Fruit fly (Drosophila melanogaster) whole organism, embryonic: Measurements from ENCODE around the gene CG7896.

Experiments used
- Atf-2 ChIP-seq: fragments of 200-800 bp; sonication (Bioruptor generic); optimal IDR thresholded peaks from 2 replicates; lab custom pipeline; 2016; ENCODE audit warnings: missing biosample characterization, missing genetic modification characterization
- Bgb ChIP-seq: fragments of 200-800 bp; sonication (Bioruptor generic); IDR thresholded peaks from 2 replicates; pipeline ENCODE4 v1.3.6; 2022; ENCODE audit warnings: missing biosample characterization, missing genetic modification characterization; ENCODE audit not compliant: partially characterized antibody
- CG15011 ChIP-seq: fragments of 200-800 bp; sonication (Bioruptor generic); optimal IDR thresholded peaks from 3 replicates; lab custom pipeline; 2018; ENCODE audit warnings: missing biosample characterization, mild to moderate bottlenecking, missing genetic modification characterization
- CG17359 ChIP-seq: fragments of 200-800 bp; sonication (Bioruptor generic); optimal IDR thresholded peaks from 3 replicates; lab custom pipeline; 2018; ENCODE audit warnings: missing biosample characterization, mild to moderate bottlenecking, missing genetic modification characterization, moderate library complexity
- CG18619 ChIP-seq: fragments of 200-800 bp; sonication (Bioruptor generic); optimal IDR thresholded peaks from 3 replicates; lab custom pipeline; 2017; ENCODE audit warnings: missing biosample characterization, mild to moderate bottlenecking, missing genetic modification characterization
- CG31365 ChIP-seq: fragments of 200-800 bp; sonication (Bioruptor generic); optimal IDR thresholded peaks from 2 replicates; lab custom pipeline; 2018; ENCODE audit warnings: missing biosample characterization, mild to moderate bottlenecking, missing genetic modification characterization
- CG32532 ChIP-seq: fragments of 200-800 bp; sonication (Bioruptor generic); IDR thresholded peaks from 2 replicates; pipeline ENCODE4 v1.3.6; 2022; ENCODE audit warnings: missing biosample characterization, missing genetic modification characterization
- CG4617 ChIP-seq: fragments of 200-800 bp; sonication (Bioruptor generic); optimal IDR thresholded peaks from 3 replicates; lab custom pipeline; 2016; ENCODE audit warnings: missing biosample characterization, missing genetic modification characterization, borderline replicate concordance
- CG6175 ChIP-seq: fragments of 200-800 bp; sonication (Bioruptor generic); IDR thresholded peaks from 3 replicates; pipeline ENCODE4 v1.3.6; 2022; ENCODE audit warnings: missing biosample characterization, missing genetic modification characterization
- CG7372 ChIP-seq: fragments of 200-800 bp; sonication (Bioruptor generic); IDR thresholded peaks from 2 replicates; pipeline ENCODE4 v1.3.6; 2022; ENCODE audit warnings: missing biosample characterization, missing genetic modification characterization
- CG8388 ChIP-seq: fragments of 200-800 bp; sonication (Bioruptor generic); optimal IDR thresholded peaks from 2 replicates; lab custom pipeline; 2019; ENCODE audit warnings: missing biosample characterization, mild to moderate bottlenecking, missing genetic modification characterization, moderate library complexity
- CG9727 ChIP-seq: fragments of 200-800 bp; sonication (Bioruptor generic); optimal IDR thresholded peaks from 3 replicates; lab custom pipeline; 2017; ENCODE audit warnings: missing biosample characterization, mild to moderate bottlenecking, missing genetic modification characterization
- Dll ChIP-seq: fragments of 200-800 bp; sonication (Bioruptor generic); IDR thresholded peaks from 4 replicates; pipeline ENCODE4 v1.3.6; 2022; ENCODE audit warnings: missing biosample characterization, missing genetic modification characterization; ENCODE audit not compliant: partially characterized antibody
- Doc2 ChIP-seq: fragments of 200-800 bp; sonication (Bioruptor generic); IDR thresholded peaks from 2 replicates; pipeline ENCODE4 v1.3.6; 2022; ENCODE audit warnings: missing biosample characterization, missing genetic modification characterization
- E2f2 ChIP-seq: fragments of 200-800 bp; sonication (Bioruptor generic); IDR thresholded peaks from 2 replicates; pipeline ENCODE4 v1.3.6; 2022; ENCODE audit warnings: missing biosample characterization, missing genetic modification characterization
- Lhr ChIP-seq: fragments of 200-800 bp; sonication (Bioruptor generic); optimal IDR thresholded peaks from 3 replicates; lab custom pipeline; 2017; ENCODE audit warnings: mild to moderate bottlenecking, missing biosample characterization, missing genetic modification reagents, missing genetic modification characterization
- Med ChIP-seq: fragments of 200-800 bp; sonication (Bioruptor generic); peaks from one replicate; lab custom pipeline; 2016; ENCODE audit warnings: missing biosample characterization, missing genetic modification characterization, mild to moderate bottlenecking, inconsistent platforms, moderate library complexity
- Myb ChIP-seq: fragments of 200-800 bp; sonication (Bioruptor generic); optimal IDR thresholded peaks from 2 replicates; lab custom pipeline; 2016; ENCODE audit warnings: missing biosample characterization, missing genetic modification characterization
- Scr ChIP-seq: fragments of 200-800 bp; sonication (Bioruptor generic); IDR thresholded peaks from 2 replicates; pipeline ENCODE4 v1.3.6; 2022; ENCODE audit warnings: missing biosample characterization, missing genetic modification characterization; ENCODE audit not compliant: partially characterized antibody
- Six4 ChIP-seq: fragments of 200-800 bp; sonication (Bioruptor generic); optimal IDR thresholded peaks from 2 replicates; lab custom pipeline; 2016; ENCODE audit warnings: missing biosample characterization, missing genetic modification characterization
- Sox102F ChIP-seq: fragments of 200-800 bp; sonication (Bioruptor generic); optimal IDR thresholded peaks from 2 replicates; lab custom pipeline; 2018; ENCODE audit warnings: missing biosample characterization, mild to moderate bottlenecking, missing genetic modification characterization, moderate library complexity
- Sry-δ ChIP-seq: fragments of 200-800 bp; sonication (Bioruptor generic); optimal IDR thresholded peaks from 2 replicates; lab custom pipeline; 2016; ENCODE audit warnings: missing biosample characterization, missing genetic modification characterization
- Usf ChIP-seq: fragments of 200-800 bp; sonication (Bioruptor generic); optimal IDR thresholded peaks from 2 replicates; lab custom pipeline; 2017; ENCODE audit warnings: missing genotype, missing biosample characterization, missing genetic modification characterization
- ac ChIP-seq: fragments of 200-800 bp; sonication (Bioruptor generic); optimal IDR thresholded peaks from 3 replicates; lab custom pipeline; 2017; ENCODE audit warnings: missing biosample characterization, mild to moderate bottlenecking, missing genetic modification characterization
- ato ChIP-seq: fragments of 200-800 bp; sonication (Bioruptor generic); IDR thresholded peaks from 2 replicates; pipeline ENCODE4 v1.3.6; 2022; ENCODE audit warnings: missing biosample characterization, missing genetic modification characterization; ENCODE audit not compliant: partially characterized antibody
- bbx ChIP-seq: fragments of 200-800 bp; sonication (Bioruptor generic); IDR thresholded peaks from 2 replicates; pipeline ENCODE4 v1.3.6; 2022; ENCODE audit warnings: missing biosample characterization, missing genetic modification characterization; ENCODE audit not compliant: partially characterized antibody
- caup ChIP-seq: fragments of 200-800 bp; sonication (Bioruptor generic); optimal IDR thresholded peaks from 3 replicates; lab custom pipeline; 2017; ENCODE audit warnings: missing biosample characterization, mild to moderate bottlenecking, missing genetic modification characterization, moderate library complexity; ENCODE audit not compliant: severe bottlenecking
- ci ChIP-seq: fragments of 200-800 bp; sonication (Bioruptor generic); IDR thresholded peaks from 3 replicates; pipeline ENCODE4 v1.3.6; 2022; ENCODE audit warnings: missing biosample characterization, missing genetic modification characterization
- crp ChIP-seq, 2 experiments: fragments of 200-800 bp; sonication (Bioruptor generic); optimal IDR thresholded peaks; 2 replicates in 1 of 2; 3 replicates in 1 of 2; lab custom pipeline; 2017; ENCODE audit warnings: missing biosample characterization in 2 of 2, missing genetic modification characterization in 2 of 2, mild to moderate bottlenecking in 1 of 2, moderate library complexity in 1 of 2
- dm ChIP-seq: fragments of 200-800 bp; sonication (Bioruptor generic); optimal IDR thresholded peaks from 3 replicates; lab custom pipeline; 2016; ENCODE audit warnings: missing biosample characterization, missing genetic modification characterization
- dysf ChIP-seq: fragments of 200-800 bp; sonication (Bioruptor generic); IDR thresholded peaks from 3 replicates; pipeline ENCODE4 v1.3.6; 2022; ENCODE audit warnings: missing biosample characterization, missing genetic modification characterization
- esg ChIP-seq: fragments of 200-800 bp; sonication (Bioruptor generic); conservative IDR thresholded peaks from 2 replicates; pipeline ENCODE4 v1.3.6; 2022; ENCODE audit warnings: missing biosample characterization, missing genetic modification characterization
- ftz-f1 ChIP-seq: fragments of 200-800 bp; sonication (Bioruptor generic); optimal IDR thresholded peaks from 2 replicates; lab custom pipeline; 2016; ENCODE audit warnings: missing biosample characterization, missing genetic modification characterization
- gfzf ChIP-seq: fragments of 200-800 bp; sonication (Bioruptor generic); optimal IDR thresholded peaks from 2 replicates; lab custom pipeline; 2016; ENCODE audit warnings: missing biosample characterization, mild to moderate bottlenecking, missing genetic modification characterization, moderate library complexity
- grn ChIP-seq: fragments of 200-800 bp; sonication (Bioruptor generic); optimal IDR thresholded peaks from 3 replicates; lab custom pipeline; 2017; ENCODE audit warnings: missing biosample characterization, missing genetic modification characterization
- gsb ChIP-seq: fragments of 200-800 bp; sonication (Bioruptor generic); IDR thresholded peaks from 2 replicates; pipeline ENCODE4 v1.3.6; 2022; ENCODE audit warnings: missing biosample characterization, missing genetic modification characterization
- insv ChIP-seq, 2 experiments: fragments of 200-800 bp; sonication (Bioruptor generic); optimal IDR thresholded peaks; 3 replicates each; lab custom pipeline; 2016 to 2018; ENCODE audit warnings: missing biosample characterization in 2 of 2, missing genetic modification characterization in 2 of 2
- jigr1 ChIP-seq: fragments of 200-800 bp; sonication (Bioruptor generic); IDR thresholded peaks from 3 replicates; pipeline ENCODE4 v1.3.6; 2022; ENCODE audit warnings: missing biosample characterization, missing genetic modification characterization
- jumu ChIP-seq: fragments of 200-800 bp; sonication (Bioruptor generic); optimal IDR thresholded peaks from 3 replicates; lab custom pipeline; 2016; ENCODE audit warnings: missing biosample characterization, missing genetic modification characterization
- oc ChIP-seq: fragments of 200-800 bp; sonication (Bioruptor generic); optimal IDR thresholded peaks from 2 replicates; lab custom pipeline; 2018; ENCODE audit warnings: missing biosample characterization, mild to moderate bottlenecking, missing genetic modification characterization, moderate library complexity
- p53 ChIP-seq: fragments of 200-800 bp; sonication (Bioruptor generic); optimal IDR thresholded peaks from 2 replicates; lab custom pipeline; 2016; ENCODE audit warnings: missing biosample characterization, missing genetic modification characterization
- pb ChIP-seq: fragments of 200-800 bp; sonication (Bioruptor generic); optimal IDR thresholded peaks from 3 replicates; lab custom pipeline; 2016; ENCODE audit warnings: missing biosample characterization, missing genetic modification characterization
- phol ChIP-seq: fragments of 200-800 bp; sonication (Bioruptor generic); optimal IDR thresholded peaks from 3 replicates; lab custom pipeline; 2018; ENCODE audit warnings: missing biosample characterization, mild to moderate bottlenecking, missing genetic modification characterization, moderate library complexity
- prd ChIP-seq, 3 experiments: fragments of >200 bp in 2 of 3; fragments of 200-800 bp in 1 of 3; sonication (Bioruptor generic) in 1 of 3; optimal IDR thresholded peaks in 2 of 3; IDR thresholded peaks in 1 of 3; 2 replicates in 2 of 3; 3 replicates in 1 of 3; pipeline versions ENCODE4 v1.3.6 to Lab custom; 2017 to 2022; ENCODE audit warnings: missing biosample characterization in 1 of 3, missing genetic modification characterization in 1 of 3
- pzg ChIP-seq: fragments of 200-800 bp; sonication (Bioruptor generic); optimal IDR thresholded peaks from 3 replicates; lab custom pipeline; 2018; ENCODE audit warnings: missing biosample characterization, mild to moderate bottlenecking, missing genetic modification characterization, moderate library complexity
- run ChIP-seq: fragments of 200-800 bp; sonication (Bioruptor generic); optimal IDR thresholded peaks from 3 replicates; lab custom pipeline; 2018; ENCODE audit warnings: missing biosample characterization, mild to moderate bottlenecking, missing genetic modification characterization
- sd ChIP-seq: fragments of 200-800 bp; sonication (Bioruptor generic); optimal IDR thresholded peaks from 3 replicates; lab custom pipeline; 2018; ENCODE audit warnings: missing biosample characterization, mild to moderate bottlenecking, missing genetic modification characterization, moderate library complexity
- slbo ChIP-seq: fragments of 200-800 bp; sonication (Bioruptor generic); IDR thresholded peaks from 2 replicates; pipeline ENCODE4 v1.3.6; 2022; ENCODE audit warnings: missing biosample characterization, missing genetic modification characterization
- zfh1 ChIP-seq: fragments of 200-800 bp; sonication (Bioruptor generic); IDR thresholded peaks from 3 replicates; pipeline ENCODE4 v1.3.6; 2022; ENCODE audit warnings: missing biosample characterization, missing genetic modification characterization

CG7896 gene

DNA sequence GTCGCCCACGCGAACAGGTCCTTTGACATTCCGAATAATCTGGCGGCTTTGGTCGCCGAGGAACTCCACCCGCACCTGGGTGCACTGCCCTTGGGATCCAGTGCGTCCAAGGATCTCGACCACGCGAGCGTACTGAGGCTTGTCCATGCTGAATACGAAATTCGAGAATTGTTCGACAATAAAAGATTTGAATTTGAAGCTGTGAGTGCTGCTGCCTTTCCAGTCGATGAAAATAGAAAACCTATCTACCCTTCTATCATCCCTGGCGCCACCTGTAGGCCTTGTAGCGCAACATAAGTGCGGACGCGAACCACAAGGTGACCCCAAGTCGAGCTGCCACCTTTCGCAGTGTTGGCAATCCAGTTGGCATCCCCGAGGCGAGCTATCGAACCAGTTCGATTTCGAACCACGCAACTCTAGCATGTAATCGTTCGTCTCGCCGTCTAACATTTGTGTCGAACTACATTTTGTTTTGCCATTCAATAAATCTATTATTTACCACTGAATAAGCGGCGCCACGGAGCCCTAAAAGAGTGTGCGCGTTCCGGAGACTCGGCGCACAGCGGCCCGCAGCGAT lies 39.3 kb downstream of the CG7896 start, which contains the start of the genes RpS28a and Axn (continued):
- TF ChIP-seq Myb (GFP tag; lab: Kevin White, UChicago) = peak; percentile 57
- no peak for TF ChIP-seq grn (GFP tag; lab: Kevin White, UChicago)
- no peak for TF ChIP-seq Atf-2
- no peak for TF ChIP-seq CG8388 (GFP tag; lab: Kevin White, UChicago)
- peak; percentile 98 for TF ChIP-seq pzg
- TF ChIP-seq ac (GFP tag; lab: Kevin White, UChicago) = no peak
- no peak for TF ChIP-seq CG7372
- no peak for TF ChIP-seq CG9727 (GFP tag; lab: Kevin White, UChicago)
- TF ChIP-seq CG4617 (GFP tag; lab: Kevin White, UChicago) = peak; percentile 67
- TF ChIP-seq jumu (GFP tag; lab: Kevin White, UChicago) = peak; percentile 15
- TF ChIP-seq CG18619 = no peak
- TF ChIP-seq jigr1 (GFP tag; lab: Robert Waterston, UW) = no peak
- TF ChIP-seq slbo (GFP tag; lab: Robert Waterston, UW) = peak; percentile 52
- TF ChIP-seq bbx (GFP tag; lab: Robert Waterston, UW) = peak; percentile 66
- no peak for TF ChIP-seq Six4 (GFP tag; lab: Kevin White, UChicago)
- TF ChIP-seq Bgb = peak; percentile 53
- no peak for TF ChIP-seq run (tag; lab: Kevin White, UChicago)
- no peak for TF ChIP-seq esg
- TF ChIP-seq ato (GFP tag; lab: Robert Waterston, UW) = peak; percentile 1; the same call in 1 of the 2 replicates
- TF ChIP-seq sd (tag; lab: Kevin White, UChicago) = no peak
- peak; percentile 32; the same call in 1 of the 3 replicates for TF ChIP-seq ci
- no peak for TF ChIP-seq gsb (GFP tag; lab: Robert Waterston, UW)
- TF ChIP-seq insv (GFP tag; optimal IDR thresholded peaks at IDR 0.05; lab: Kevin White, UChicago) = peak in 1 of 2 experiments; percentile 33
- TF ChIP-seq CG31365 (tag; lab: Kevin White, UChicago) = no peak
- TF ChIP-seq CG6175 (GFP tag; lab: Robert Waterston, UW) = no peak
- peak; percentile 91 for TF ChIP-seq Lhr (GFP tag; lab: Kevin White, UChicago)
- peak; percentile 32 for TF ChIP-seq dm
- peak; percentile 90 for TF ChIP-seq Med
- TF ChIP-seq Scr (GFP tag; lab: Robert Waterston, UW) = peak; percentile 58; the same call in 1 of the 2 replicates
- no peak for TF ChIP-seq caup (GFP tag; lab: Kevin White, UChicago)
- TF ChIP-seq ftz-f1 = peak; percentile 98
- TF ChIP-seq dysf (GFP tag; lab: Robert Waterston, UW) = peak; percentile 37; the same call in 1 of the 3 replicates
- peak; percentile 37 for TF ChIP-seq phol (tag; lab: Kevin White, UChicago)
- peak in 1 of 2 experiments; percentile 54 for TF ChIP-seq crp (GFP tag; optimal IDR thresholded peaks at IDR 0.05; lab: Kevin White, UChicago)
- peak; percentile 76; the same call in 3 of the 4 replicates for TF ChIP-seq Dll
- TF ChIP-seq prd (optimal IDR thresholded peaks at IDR 0.05; lab: Kevin White, UChicago) = no peak
- TF ChIP-seq prd (GFP tag; IDR thresholded peaks at IDR 0.05; lab: Robert Waterston, UW) = 0 out of 3 replicates have a peak, but pooled peaks have one; percentile 28
- TF ChIP-seq Sry-δ (GFP tag; lab: Kevin White, UChicago) = peak; percentile 76
- no peak for TF ChIP-seq CG17359 (tag; lab: Kevin White, UChicago)
- TF ChIP-seq p53 (GFP tag; lab: Kevin White, UChicago) = peak; percentile 39
- TF ChIP-seq zfh1 (GFP tag; lab: Robert Waterston, UW) = no peak
- TF ChIP-seq E2f2 = peak; percentile 63
- no peak for TF ChIP-seq Sox102F (GFP tag; lab: Kevin White, UChicago)
- no peak for TF ChIP-seq Usf (GFP tag; lab: Kevin White, UChicago)
- peak; percentile 59 for TF ChIP-seq CG32532 (GFP tag; lab: Robert Waterston, UW)
- no peak for TF ChIP-seq pb (GFP tag; lab: Kevin White, UChicago)
- TF ChIP-seq oc (tag; lab: Kevin White, UChicago) = no peak
- no peak for TF ChIP-seq CG15011 (GFP tag; lab: Kevin White, UChicago)
- TF ChIP-seq Doc2 (GFP tag; lab: Robert Waterston, UW) = no peak
- TF ChIP-seq gfzf (GFP tag; lab: Kevin White, UChicago) = peak; percentile 47
